Worm (Caenorhabditis elegans): ENCODE data around the gene H14A12.5.

- no peak for TF ChIP-seq rec-8 (tag; optimal IDR thresholded peaks at IDR 0.05)
- no peak for TF ChIP-seq hlh-12 (tag; optimal IDR thresholded peaks at IDR 0.05)
- TF ChIP-seq aptf-2 (GFP tag; conservative IDR thresholded peaks at IDR 0.05): no peak
- TF ChIP-seq ama-1 (optimal IDR thresholded peaks at IDR 0.05): no peak
- TF ChIP-seq ama-1 (GFP tag; optimal IDR thresholded peaks at IDR 0.05): no peak
These were observed 12.2 kb downstream of the H14A12.5 start, which contains the start of gene Y69F12A.1 for ce11 chrIII:7456640-7457039.
